Worm (Caenorhabditis elegans): ENCODE data around the gene ZK512.11.

ZK512.11 gene

DNA sequence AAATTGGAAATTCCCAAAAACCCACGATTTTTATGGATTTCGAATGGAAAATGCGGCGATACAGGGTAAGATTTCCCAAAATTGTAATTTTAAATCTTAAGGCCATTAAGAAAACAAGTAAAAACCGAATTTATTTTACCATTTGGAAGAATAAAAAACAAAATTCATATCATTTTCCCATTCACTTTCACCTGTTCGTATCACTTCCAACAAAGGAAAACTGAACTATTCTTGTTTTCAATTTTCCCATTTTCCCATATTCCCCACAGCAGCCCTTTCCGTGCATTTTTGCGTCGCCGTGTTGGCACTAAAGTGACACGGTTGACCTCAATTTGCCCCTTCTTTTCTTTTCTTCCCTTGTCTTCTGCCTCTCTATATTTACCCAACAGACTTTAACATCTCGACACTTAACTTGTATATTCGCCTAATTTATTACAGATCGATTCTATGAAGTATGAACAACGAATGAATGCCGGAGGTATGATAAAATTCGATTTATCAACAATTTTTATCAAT lies 18.2 kb upstream of the ZK512.11 start, which contains the start of gene sec-16A.1 (continued):
- peak; percentile 27 for TF ChIP-seq elt-2 (tag; optimal IDR thresholded peaks at IDR 0.05)
- TF ChIP-seq ama-1 (optimal IDR thresholded peaks at IDR 0.05) = no peak
- TF ChIP-seq jun-1 (tag; optimal IDR thresholded peaks at IDR 0.05) = no peak
- no peak for TF ChIP-seq ceh-28 (tag; optimal IDR thresholded peaks at IDR 0.05)
- TF ChIP-seq nhr-23 (tag; optimal IDR thresholded peaks at IDR 0.05) = peak; percentile 82
- peak; percentile 46 for TF ChIP-seq nhr-25 (tag; optimal IDR thresholded peaks at IDR 0.05)
- no peak for TF ChIP-seq nhr-237 (tag; optimal IDR thresholded peaks at IDR 0.05)
- no peak for TF ChIP-seq unc-62 (GFP tag; optimal IDR thresholded peaks at IDR 0.05)
- TF ChIP-seq nhr-28 (tag; optimal IDR thresholded peaks at IDR 0.05) = no peak
- TF ChIP-seq egl-5 (tag; optimal IDR thresholded peaks at IDR 0.05) = no peak
- TF ChIP-seq pha-4 (tag; optimal IDR thresholded peaks at IDR 0.05) = no peak
- TF ChIP-seq nhr-11 (tag; optimal IDR thresholded peaks at IDR 0.05) = no peak
- TF ChIP-seq snpc-4 (tag; optimal IDR thresholded peaks at IDR 0.05) = no peak
- TF ChIP-seq ceh-9 (tag; optimal IDR thresholded peaks at IDR 0.05) = no peak
- TF ChIP-seq nhr-76 (tag; optimal IDR thresholded peaks at IDR 0.05) = no peak
- no peak for TF ChIP-seq elt-1 (tag; optimal IDR thresholded peaks at IDR 0.05)
- TF ChIP-seq fkh-10 (GFP tag; optimal IDR thresholded peaks at IDR 0.05) = no peak
- TF ChIP-seq ceh-82 (tag; optimal IDR thresholded peaks at IDR 0.05) = no peak
- peak; percentile 37 for TF ChIP-seq nfya-1 (tag; optimal IDR thresholded peaks at IDR 0.05; ENCODE audit: insufficient read depth)

DNA sequence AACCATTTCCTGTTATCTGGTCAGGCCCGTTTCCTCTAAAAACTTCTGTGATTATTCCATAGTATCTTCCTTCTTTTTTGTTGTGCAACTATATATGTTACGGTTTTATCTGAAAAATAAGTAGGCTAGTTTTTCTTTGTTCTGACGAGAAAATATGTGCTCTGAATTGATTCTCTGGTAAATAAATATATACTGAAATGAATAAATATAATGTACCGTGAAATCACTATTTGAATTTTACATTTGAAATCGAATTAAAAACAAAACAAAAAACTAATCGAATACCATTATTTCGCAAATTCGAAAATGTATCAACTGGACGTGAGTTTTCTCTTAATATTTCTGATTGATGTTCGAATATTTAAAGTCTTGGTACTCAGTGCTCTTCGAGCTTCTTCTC lies 13.4 kb upstream of the ZK512.11 start, which contains the start of gene ZK512.10:
Gene ZK512.10 (plus strand): TSS at position 301 of the 400 bp plus-strand sequence.
- no peak for TF ChIP-seq skn-1 (tag; optimal IDR thresholded peaks at IDR 0.05)
- no peak for TF ChIP-seq nfya-1 (tag; optimal IDR thresholded peaks at IDR 0.05; ENCODE audit: insufficient read depth)
- no peak for TF ChIP-seq ama-1 (optimal IDR thresholded peaks at IDR 0.05)
- TF ChIP-seq egl-27 (tag; optimal IDR thresholded peaks at IDR 0.05) = no peak
- TF ChIP-seq nhr-67 (tag; optimal IDR thresholded peaks at IDR 0.05) = no peak

DNA sequence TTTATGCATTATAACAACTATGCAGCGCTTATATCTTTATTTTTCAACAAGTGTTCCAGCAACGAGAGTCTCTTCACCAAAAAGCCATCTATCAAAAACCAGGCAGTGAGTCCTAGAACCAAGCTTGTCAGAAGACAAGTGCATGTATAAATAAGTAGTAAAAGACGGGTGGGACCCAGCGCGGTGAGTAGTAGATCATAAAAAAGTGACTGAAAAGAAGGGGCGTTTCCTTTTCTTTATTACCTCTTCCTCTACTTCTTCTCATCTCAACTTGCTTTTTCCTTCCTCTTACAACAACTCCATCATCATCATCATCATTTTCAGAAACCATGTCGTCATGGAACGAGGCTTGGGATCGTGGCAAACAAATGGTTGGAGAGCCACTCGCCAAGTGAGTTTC lies 7.4 kb upstream of the ZK512.11 start, which contains the start of gene eat-4:
Gene eat-4 (plus strand): TSS at position 301 of the 400 bp plus-strand sequence.
- TF ChIP-seq nhr-77 (tag; optimal IDR thresholded peaks at IDR 0.05) = no peak

ce11 chrIII:9138601-9139000 lies 5.4 kb upstream of the ZK512.11 start, which contains the start of gene ZK512.7:
ZK512.7 (minus strand) TSS chrIII:9138701.
- TF ChIP-seq ceh-28 (tag; optimal IDR thresholded peaks at IDR 0.05) (no peak), elt-2 (tag; optimal IDR thresholded peaks at IDR 0.05) (no peak), aly-2 (tag; optimal IDR thresholded peaks at IDR 0.05) (no peak), sea-2 (GFP tag; optimal IDR thresholded peaks at IDR 0.05) (no peak), jun-1 (tag; optimal IDR thresholded peaks at IDR 0.05) (no peak), mdl-1 (tag; optimal IDR thresholded peaks at IDR 0.05) (no peak), elt-3 (tag; optimal IDR thresholded peaks at IDR 0.05) (no peak), ceh-9 (tag; optimal IDR thresholded peaks at IDR 0.05) (no peak), nhr-25 (tag; optimal IDR thresholded peaks at IDR 0.05) (no peak), ztf-11 (tag; optimal IDR thresholded peaks at IDR 0.05) (no peak), mml-1 (tag; optimal IDR thresholded peaks at IDR 0.05) (no peak), daf-12 (tag; optimal IDR thresholded peaks at IDR 0.05) (no peak)

ce11 chrIII:9144744-9145390 lies 856 bp downstream of the ZK512.11 start, which contains the start of the genes ZK512.2 and ZK512.4:
ZK512.2 (minus strand) TSS chrIII:9144794.
ZK512.4 (plus strand) TSS chrIII:9145340.
- TF ChIP-seq sea-2 (GFP tag; optimal IDR thresholded peaks at IDR 0.05) = no peak
- TF ChIP-seq pha-4 (tag; optimal IDR thresholded peaks at IDR 0.05) = peak; percentile 52

DNA sequence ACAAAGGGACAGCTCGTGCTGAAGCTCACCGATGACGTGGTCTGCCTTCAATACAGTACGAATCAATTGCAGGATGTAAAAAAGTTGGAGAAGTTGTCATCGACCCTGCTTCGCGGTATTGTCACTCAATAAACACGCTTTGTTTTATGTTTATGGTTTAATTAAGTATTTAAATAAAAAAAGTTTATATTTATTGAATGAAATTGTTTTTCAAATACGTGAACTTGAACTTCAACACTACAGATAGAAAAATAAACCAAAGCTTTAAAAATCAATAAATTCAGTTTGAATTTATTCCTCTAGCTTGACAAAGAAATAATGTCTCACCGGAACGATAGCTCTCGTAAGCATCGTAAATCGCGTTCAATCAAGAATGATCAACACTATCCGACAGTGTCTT lies 1.8 kb downstream of the ZK512.11 start, which contains the start of gene ZK512.8:
Gene ZK512.8 (plus strand): TSS at position 301 of the 400 bp plus-strand sequence.
- TF ChIP-seq zag-1 (tag; optimal IDR thresholded peaks at IDR 0.05) (no peak), nhr-237 (tag; optimal IDR thresholded peaks at IDR 0.05) (no peak), tbx-2 (tag; optimal IDR thresholded peaks at IDR 0.05) (no peak), skn-1 (tag; optimal IDR thresholded peaks at IDR 0.05) (no peak), nhr-28 (tag; optimal IDR thresholded peaks at IDR 0.05) (no peak), egl-27 (tag; optimal IDR thresholded peaks at IDR 0.05) (no peak), ama-1 (optimal IDR thresholded peaks at IDR 0.05) (no peak), nhr-43 (tag; optimal IDR thresholded peaks at IDR 0.05; ENCODE audit: poor library complexity, severe bottlenecking) (no peak), nhr-67 (tag; optimal IDR thresholded peaks at IDR 0.05) (no peak), lsy-12 (tag; optimal IDR thresholded peaks at IDR 0.05) (no peak), mml-1 (tag; optimal IDR thresholded peaks at IDR 0.05) (no peak), elt-2 (tag; optimal IDR thresholded peaks at IDR 0.05) (no peak), nhr-11 (tag; optimal IDR thresholded peaks at IDR 0.05) (no peak), ztf-4 (tag; optimal IDR thresholded peaks at IDR 0.05) (no peak), pha-4 (tag; optimal IDR thresholded peaks at IDR 0.05) (no peak), nhr-25 (tag; optimal IDR thresholded peaks at IDR 0.05) (no peak), hmg-11 (tag; optimal IDR thresholded peaks at IDR 0.05) (no peak), eor-1 (tag; optimal IDR thresholded peaks at IDR 0.05) (no peak), unc-39 (tag; optimal IDR thresholded peaks at IDR 0.05) (no peak), unc-62 (GFP tag; optimal IDR thresholded peaks at IDR 0.05) (no peak)
